Worm (Caenorhabditis elegans) whole organism, L1 larva: ENCODE data around the gene T19C9.8.

Experiments
- Y116A8C.19 ChIP-seq: sonication (generic microtip); optimal IDR thresholded peaks from 2 replicates; lab custom pipeline; 2016; ENCODE audit warnings: missing compliant biosample characterization, missing genetic modification characterization, borderline replicate concordance
- ama-1 ChIP-seq: fragments of 150-350 bp; optimal IDR thresholded peaks from 2 replicates; lab custom pipeline; 2014
- fos-1 ChIP-seq: fragments of 150-350 bp; optimal IDR thresholded peaks from 2 replicates; lab custom pipeline; 2014; ENCODE audit warnings: missing biosample characterization, missing genetic modification characterization
- lir-3 ChIP-seq: sonication (generic microtip); optimal IDR thresholded peaks from 2 replicates; lab custom pipeline; 2016; ENCODE audit warnings: mild to moderate bottlenecking, missing genetic modification characterization, moderate library complexity, missing compliant biosample characterization; ENCODE audit not compliant: poor library complexity
- mef-2 ChIP-seq: fragments of 150-350 bp; optimal IDR thresholded peaks from 2 replicates; lab custom pipeline; 2014; ENCODE audit warnings: missing biosample characterization, missing genetic modification characterization
- mep-1 ChIP-seq: fragments of 150-350 bp; optimal IDR thresholded peaks from 2 replicates; lab custom pipeline; 2014; ENCODE audit warnings: missing biosample characterization, missing genetic modification characterization
- nhr-12 ChIP-seq: sonication (generic microtip); optimal IDR thresholded peaks from 2 replicates; lab custom pipeline; 2017; ENCODE audit warnings: missing biosample characterization, missing genetic modification characterization
- nhr-237 ChIP-seq: fragments of 150-350 bp; optimal IDR thresholded peaks from 2 replicates; lab custom pipeline; 2014; ENCODE audit warnings: missing biosample characterization, missing genetic modification characterization
- nhr-28 ChIP-seq: fragments of 150-350 bp; optimal IDR thresholded peaks from 2 replicates; lab custom pipeline; 2014; ENCODE audit warnings: missing biosample characterization, missing genetic modification characterization
- nhr-90 ChIP-seq: sonication (generic microtip); optimal IDR thresholded peaks from 2 replicates; lab custom pipeline; 2016; ENCODE audit warnings: mild to moderate bottlenecking, missing genetic modification characterization, missing compliant biosample characterization; ENCODE audit not compliant: poor library complexity
- skn-1 ChIP-seq: fragments of 150-350 bp; optimal IDR thresholded peaks from 2 replicates; lab custom pipeline; 2014; ENCODE audit warnings: missing biosample characterization, missing genetic modification characterization
- sup-37 ChIP-seq: fragments of 200-800 bp; sonication (Bioruptor generic); optimal IDR thresholded peaks from 2 replicates; lab custom pipeline; 2018; ENCODE audit warnings: mild to moderate bottlenecking, missing genetic modification characterization, missing compliant biosample characterization
- zag-1 ChIP-seq: fragments of 150-350 bp; optimal IDR thresholded peaks from 2 replicates; lab custom pipeline; 2014; ENCODE audit warnings: missing biosample characterization, missing genetic modification characterization

DNA sequence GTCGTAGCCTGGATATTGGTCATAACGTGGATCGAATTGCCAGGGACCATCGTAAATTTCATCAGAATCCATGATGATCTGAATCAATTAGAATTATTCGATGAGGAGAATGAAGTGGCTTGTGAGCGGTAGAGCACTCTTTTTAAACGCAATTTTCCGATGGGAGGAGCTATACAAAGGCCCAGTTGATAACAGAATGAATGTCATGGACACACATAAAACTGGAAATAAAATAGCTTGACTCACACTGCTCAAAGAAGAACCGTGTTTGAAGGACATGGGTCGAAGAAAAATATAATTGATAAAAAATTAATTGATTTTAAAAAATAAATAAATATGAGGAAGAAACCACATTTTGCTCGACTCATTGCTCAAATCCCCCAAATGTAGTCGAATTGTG is 30.9 kb upstream of the T19C9.8 start, which contains the start of gene Y68A4A.13:
- TF ChIP-seq skn-1 (tag; lab: Kevin White, UChicago) (no peak), mef-2 (tag; lab: Kevin White, UChicago) (no peak), Y116A8C.19 (tag; lab: Kevin White, UChicago) (no peak), nhr-28 (tag; lab: Kevin White, UChicago) (no peak), nhr-12 (tag; lab: Kevin White, UChicago) (no peak), nhr-90 (tag; lab: Kevin White, UChicago) (no peak), nhr-237 (tag; lab: Kevin White, UChicago) (no peak), mep-1 (tag; lab: Kevin White, UChicago) (no peak), zag-1 (no peak), fos-1 (no peak), sup-37 (no peak), lir-3 (no peak), ama-1 (lab: Kevin White, UChicago) (no peak)
